Worm (Caenorhabditis elegans): ENCODE data around the gene ins-35.

- no peak for TF ChIP-seq nhr-28 (tag; optimal IDR thresholded peaks at IDR 0.05)
- TF ChIP-seq cnd-1 (tag; optimal IDR thresholded peaks at IDR 0.05), result no peak
- TF ChIP-seq snpc-4 (tag; optimal IDR thresholded peaks at IDR 0.05), result no peak
- no peak for TF ChIP-seq lsy-2 (tag; optimal IDR thresholded peaks at IDR 0.05)
- TF ChIP-seq zip-8 (tag; optimal IDR thresholded peaks at IDR 0.05), result no peak
- no peak for TF ChIP-seq nhr-76 (tag; optimal IDR thresholded peaks at IDR 0.05)
- no peak for TF ChIP-seq sptf-1 (tag; optimal IDR thresholded peaks at IDR 0.05)
Measured at ce11 chrV:20422738-20423137, 47.4 kb downstream of the ins-35 start.

All from whole organism, mixed stage, embryonic.